Fruit fly (Drosophila melanogaster): Measurements from ENCODE around the gene Rh2.
A peak's percentile ranks its signal among the peaks of the same experiment; 100 is the strongest.

DNA sequence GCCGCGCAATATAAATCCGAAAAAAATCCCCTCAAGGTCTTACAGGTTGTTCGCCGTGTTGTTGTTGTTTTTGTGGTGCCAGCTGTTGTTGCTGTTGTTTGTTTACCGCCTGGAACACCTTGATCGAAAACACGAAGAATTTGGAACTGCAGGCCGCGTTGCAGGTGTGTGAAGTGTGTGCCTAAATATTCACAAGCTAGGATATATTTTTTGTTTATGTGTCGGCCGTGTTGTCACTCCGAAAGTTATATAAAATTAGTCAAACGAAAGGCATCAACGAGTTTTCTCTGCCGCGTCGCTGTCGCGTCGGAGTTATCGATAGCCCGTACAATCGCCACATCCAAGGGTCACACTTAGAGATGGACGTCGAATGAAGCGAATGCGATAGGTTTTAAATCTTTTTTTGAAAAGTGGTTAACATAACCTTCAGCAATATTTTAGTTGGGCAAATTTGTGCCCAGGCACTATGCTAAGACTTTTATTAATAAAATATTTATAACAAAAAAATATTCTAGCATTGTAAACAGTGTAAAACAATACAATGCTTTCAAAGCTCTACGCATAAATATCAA, 29.2 kb downstream of the Rh2 start, which contains the start of gene Mpc1:
- TF ChIP-seq Sox102F (GFP tag; optimal IDR thresholded peaks at IDR 0.05) (no peak), Gug (GFP tag; IDR thresholded peaks at IDR 0.05) (no peak), CG6163 (GFP tag; IDR thresholded peaks at IDR 0.05) (peak; percentile 6; the same call in 1 of the 3 replicates)
